Worm (Caenorhabditis elegans) whole organism, L4/young adult: Measurements from ENCODE around the gene T04C9.3.

ENCODE experiments used
- dao-5 ChIP-seq: sonication (generic microtip); optimal IDR thresholded peaks from 2 replicates; lab custom pipeline; 2016; ENCODE audit warnings: missing genotype, missing genetic modification characterization, moderate library complexity, missing compliant biosample characterization
- him-1 ChIP-seq: sonication (generic microtip); optimal IDR thresholded peaks from 2 replicates; lab custom pipeline; 2016; ENCODE audit warnings: missing genotype, missing genetic modification reagents, missing genetic modification characterization, missing compliant biosample characterization

DNA sequence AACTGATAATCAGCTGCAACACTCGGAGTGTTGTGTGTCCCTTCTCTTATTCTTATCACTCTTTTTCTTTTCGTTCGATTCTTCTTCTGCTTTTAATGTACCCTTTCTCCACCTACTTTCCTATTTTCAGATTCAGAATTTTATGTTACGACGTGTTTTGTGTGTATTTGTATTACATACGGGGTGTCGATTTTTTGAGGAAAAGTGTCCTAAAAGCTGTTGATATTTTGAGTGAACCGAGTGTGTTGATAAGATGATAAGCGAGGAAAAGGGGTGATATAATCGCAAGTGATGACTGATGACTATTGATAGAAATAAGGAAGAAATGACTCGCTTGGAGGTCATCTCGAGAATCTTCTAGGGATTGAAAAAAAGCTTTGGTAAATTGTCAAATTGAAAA lies 4.0 kb upstream of the T04C9.3 start:
- TF ChIP-seq dao-5 (tag; lab: Kevin White, UChicago) (no peak), him-1 (tag; lab: Kevin White, UChicago) (no peak)
